Worm (Caenorhabditis elegans) whole organism, midembryonic: Measurements from ENCODE around the gene F35E8.2.
"Not testable (repeated sequence)": the region's sequence is repeated elsewhere in the genome, so short reads cannot be mapped to it uniquely, and the experiment has no call there.

ENCODE experiments used
- T22C8.4 ChIP-seq: fragments of 200-800 bp; sonication (Bioruptor generic); IDR thresholded peaks from 2 replicates; pipeline ENCODE4 v1.3.6; 2022; ENCODE audit warnings: missing genetic modification characterization, missing compliant biosample characterization
- cog-1 ChIP-seq: sonication (generic microtip); optimal IDR thresholded peaks from 2 replicates; lab custom pipeline; 2016; ENCODE audit warnings: missing genetic modification characterization, missing compliant biosample characterization
- flt-1 ChIP-seq: fragments of 200-800 bp; sonication (Bioruptor generic); IDR thresholded peaks from 2 replicates; pipeline ENCODE4 v1.3.6; 2022; ENCODE audit warnings: missing genetic modification characterization, missing compliant biosample characterization
- klf-2 ChIP-seq: fragments of 200-800 bp; sonication (Bioruptor generic); conservative IDR thresholded peaks from 2 replicates; pipeline ENCODE4 v1.3.6; 2022; ENCODE audit warnings: missing genetic modification reagents, missing genetic modification characterization, missing compliant biosample characterization
- med-1 ChIP-seq: sonication (generic microtip); optimal IDR thresholded peaks from 2 replicates; lab custom pipeline; 2017; ENCODE audit warnings: missing genetic modification characterization, mild to moderate bottlenecking, missing compliant biosample characterization, antibody characterized with exemption, missing genetic modification reagents; ENCODE audit not compliant: insufficient read depth
- ref-1 ChIP-seq: fragments of 200-800 bp; sonication (Bioruptor generic); conservative IDR thresholded peaks from 2 replicates; pipeline ENCODE4 v1.3.6; 2022; ENCODE audit warnings: missing genetic modification reagents, missing genetic modification characterization, missing compliant biosample characterization
- tab-1 ChIP-seq: fragments of 200-800 bp; sonication (Bioruptor generic); IDR thresholded peaks from 2 replicates; pipeline ENCODE4 v1.3.6; 2022; ENCODE audit warnings: missing genetic modification characterization, missing compliant biosample characterization
- ztf-23 ChIP-seq: fragments of 200-800 bp; sonication (Bioruptor generic); IDR thresholded peaks from 2 replicates; pipeline ENCODE4 v1.3.6; 2022; ENCODE audit warnings: missing genetic modification reagents, missing genetic modification characterization, missing compliant biosample characterization
- ztf-29 ChIP-seq: fragments of 200-800 bp; sonication (Bioruptor generic); IDR thresholded peaks from 2 replicates; pipeline ENCODE4 v1.3.6; 2022; ENCODE audit warnings: missing genetic modification reagents, missing genetic modification characterization, missing compliant biosample characterization

The F35E8.2 gene

ce11 chrV:15905530-15905929 is at the start of gene F35E8.2, which contains the start of gene F35E8.1:
F35E8.2 (plus strand) TSS chrV:15905661.
F35E8.1 (minus strand) TSS chrV:15905630.
- TF ChIP-seq flt-1, T22C8.4, klf-2: not testable (repeated sequence)

ce11 chrV:15858292-15858691 is 47.2 kb upstream of the F35E8.2 start, which contains the start of gene srh-148:
srh-148 (minus strand) TSS chrV:15858392.
- no peak for TF ChIP-seq cog-1 (tag; lab: Kevin White, UChicago)
- TF ChIP-seq T22C8.4 = no peak

ce11 chrV:15862599-15862998 is 42.9 kb upstream of the F35E8.2 start, which contains the start of gene srz-12:
srz-12 (minus strand) TSS chrV:15862699.
- TF ChIP-seq cog-1 (tag; lab: Kevin White, UChicago) = no peak
- TF ChIP-seq ref-1 (GFP tag; lab: Robert Waterston, UW) = no peak
- TF ChIP-seq med-1 (GFP tag; lab: Kevin White, UChicago) = no peak
- TF ChIP-seq ztf-23 (GFP tag; lab: Robert Waterston, UW) = no peak
- no peak for TF ChIP-seq T22C8.4
- no peak for TF ChIP-seq klf-2
- TF ChIP-seq flt-1 = no peak

ce11 chrV:15863042-15863441 is 42.4 kb upstream of the F35E8.2 start, which contains the start of gene srh-299:
srh-299 (plus strand) TSS chrV:15863342.
- TF ChIP-seq cog-1 (tag; lab: Kevin White, UChicago) = no peak
- no peak for TF ChIP-seq T22C8.4
- TF ChIP-seq klf-2 = no peak
- no peak for TF ChIP-seq med-1 (GFP tag; lab: Kevin White, UChicago)
- TF ChIP-seq ref-1 (GFP tag; lab: Robert Waterston, UW) = no peak
- no peak for TF ChIP-seq ztf-29 (GFP tag; lab: Robert Waterston, UW)
- no peak for TF ChIP-seq flt-1
- TF ChIP-seq tab-1 (GFP tag; lab: Robert Waterston, UW) = no peak

- no peak for TF ChIP-seq ztf-23 (GFP tag; lab: Robert Waterston, UW)
These were observed 39.6 kb upstream of the F35E8.2 start, which contains the start of gene srh-293 for ce11 chrV:15865839-15866238. srh-293 (plus strand) TSS chrV:15866139.

ce11 chrV:15867373-15867772 is 38.1 kb upstream of the F35E8.2 start, which contains the start of gene fbxa-197:
fbxa-197 (plus strand) TSS chrV:15867673.
- TF ChIP-seq flt-1 = no peak
- no peak for TF ChIP-seq cog-1 (tag; lab: Kevin White, UChicago)
- TF ChIP-seq ztf-29 (GFP tag; lab: Robert Waterston, UW) = no peak
- TF ChIP-seq ref-1 (GFP tag; lab: Robert Waterston, UW) = no peak

- TF ChIP-seq med-1 (GFP tag; lab: Kevin White, UChicago) = no peak
- no peak for TF ChIP-seq tab-1 (GFP tag; lab: Robert Waterston, UW)
- no peak for TF ChIP-seq ref-1 (GFP tag; lab: Robert Waterston, UW)
- no peak for TF ChIP-seq ztf-23 (GFP tag; lab: Robert Waterston, UW)
These were observed 35.1 kb upstream of the F35E8.2 start, which contains the start of gene str-57 for ce11 chrV:15870356-15870755. str-57 (plus strand) TSS chrV:15870656.

- TF ChIP-seq ztf-29 (GFP tag; lab: Robert Waterston, UW) (no peak), ztf-23 (GFP tag; lab: Robert Waterston, UW) (no peak), tab-1 (GFP tag; lab: Robert Waterston, UW) (no peak), flt-1 (no peak), ref-1 (GFP tag; lab: Robert Waterston, UW) (no peak), cog-1 (tag; lab: Kevin White, UChicago) (no peak), med-1 (GFP tag; lab: Kevin White, UChicago) (no peak)
These were observed 33.2 kb upstream of the F35E8.2 start, which contains the start of gene str-56 for ce11 chrV:15872273-15872672. str-56 (plus strand) TSS chrV:15872573.

- peak; percentile 99 for TF ChIP-seq flt-1
- peak; percentile 99 for TF ChIP-seq T22C8.4
- peak; percentile 99 for TF ChIP-seq ztf-23 (GFP tag; lab: Robert Waterston, UW)
- TF ChIP-seq med-1 (GFP tag; lab: Kevin White, UChicago) = peak; percentile 91
- peak; percentile 100 for TF ChIP-seq tab-1 (GFP tag; lab: Robert Waterston, UW)
- peak; percentile 100 for TF ChIP-seq ztf-29 (GFP tag; lab: Robert Waterston, UW)
- TF ChIP-seq klf-2 = peak; percentile 99
- peak; percentile 100 for TF ChIP-seq ref-1 (GFP tag; lab: Robert Waterston, UW)
- TF ChIP-seq cog-1 (tag; lab: Kevin White, UChicago) = peak; percentile 96
These were observed 31.7 kb upstream of the F35E8.2 start for ce11 chrV:15873762-15874161.

ce11 chrV:15876308-15876707 is 29.2 kb upstream of the F35E8.2 start, which contains the start of gene nhr-102:
nhr-102 (minus strand) TSS chrV:15876408.
- no peak for TF ChIP-seq tab-1 (GFP tag; lab: Robert Waterston, UW)
- TF ChIP-seq ztf-29 (GFP tag; lab: Robert Waterston, UW) = no peak
- TF ChIP-seq T22C8.4 = no peak
- TF ChIP-seq klf-2 = no peak
- TF ChIP-seq cog-1 (tag; lab: Kevin White, UChicago) = no peak
- TF ChIP-seq med-1 (GFP tag; lab: Kevin White, UChicago) = no peak
- no peak for TF ChIP-seq flt-1
- TF ChIP-seq ztf-23 (GFP tag; lab: Robert Waterston, UW) = no peak
- no peak for TF ChIP-seq ref-1 (GFP tag; lab: Robert Waterston, UW)

ce11 chrV:15879508-15879907 is 26.0 kb upstream of the F35E8.2 start, which contains the start of gene nhr-84:
nhr-84 (minus strand) TSS chrV:15879608.
- TF ChIP-seq T22C8.4 (no peak), flt-1 (no peak), cog-1 (tag; lab: Kevin White, UChicago) (no peak), ref-1 (GFP tag; lab: Robert Waterston, UW) (no peak), med-1 (GFP tag; lab: Kevin White, UChicago) (no peak), ztf-23 (GFP tag; lab: Robert Waterston, UW) (no peak), ztf-29 (GFP tag; lab: Robert Waterston, UW) (no peak), klf-2 (no peak), tab-1 (GFP tag; lab: Robert Waterston, UW) (no peak)
